Worm (Caenorhabditis elegans): ENCODE results near the gene C27C12.4.

The C27C12.4 gene

DNA sequence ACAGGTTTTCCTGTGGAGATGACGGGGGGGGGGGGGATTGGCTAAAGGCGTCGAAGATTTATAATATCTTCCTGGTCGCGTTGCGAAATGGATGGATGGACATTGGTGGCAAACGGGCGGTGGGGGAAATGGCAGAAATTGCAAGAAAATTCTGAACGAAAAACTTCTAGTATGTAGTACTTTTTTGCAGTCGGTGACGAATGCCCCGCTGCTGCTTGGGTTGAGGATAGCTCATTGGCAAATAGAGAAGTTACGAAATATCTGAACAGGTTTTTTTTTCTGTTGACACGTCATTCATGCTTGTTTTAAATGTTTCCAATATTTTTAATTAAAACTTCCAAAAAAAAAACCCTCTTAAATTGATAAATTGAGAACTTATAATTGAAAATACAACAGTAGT is 34.4 kb upstream of the C27C12.4 start:
- TF ChIP-seq mep-1 (tag; optimal IDR thresholded peaks at IDR 0.05) (no peak), elt-3 (tag; optimal IDR thresholded peaks at IDR 0.05) (no peak), nhr-237 (tag; optimal IDR thresholded peaks at IDR 0.05) (no peak), tbx-8 (GFP tag; optimal IDR thresholded peaks at IDR 0.05) (no peak), drap-1 (GFP tag; optimal IDR thresholded peaks at IDR 0.05) (no peak), nhr-2 (tag; optimal IDR thresholded peaks at IDR 0.05) (no peak), nhr-76 (tag; optimal IDR thresholded peaks at IDR 0.05) (no peak), lin-13 (tag; optimal IDR thresholded peaks at IDR 0.05) (no peak), pha-4 (tag; optimal IDR thresholded peaks at IDR 0.05) (no peak), ceh-83 (GFP tag; optimal IDR thresholded peaks at IDR 0.05) (no peak), zip-8 (tag; optimal IDR thresholded peaks at IDR 0.05) (no peak)

DNA sequence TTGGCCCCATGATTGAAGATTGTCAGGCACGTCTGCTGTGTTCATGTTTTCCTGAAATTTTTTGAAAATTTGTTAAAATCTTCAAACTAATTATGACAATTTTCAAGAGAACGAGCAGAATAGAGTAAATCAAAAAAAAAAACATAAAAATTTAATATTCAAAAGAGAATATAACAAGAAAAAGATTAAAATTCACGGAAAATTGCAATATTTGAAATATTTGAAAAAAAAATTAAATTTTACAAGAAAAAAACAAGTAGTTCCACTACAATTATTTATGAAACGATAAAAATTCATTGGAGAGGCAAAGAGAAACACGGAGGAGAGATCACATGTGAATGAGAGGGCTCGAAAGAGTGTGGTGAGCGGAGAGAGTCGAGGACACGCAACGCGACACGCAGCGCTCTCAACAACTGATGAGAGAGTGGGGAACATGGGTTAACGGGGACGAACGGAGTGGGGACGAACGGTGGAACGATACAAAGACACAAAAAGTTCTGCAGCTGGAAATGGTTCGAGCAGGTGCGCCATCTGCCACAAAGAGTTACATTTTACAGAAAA is 29.3 kb upstream of the C27C12.4 start, which contains the start of gene mbk-1:
mbk-1 (minus strand) TSS at position 51 of the 561 bp plus-strand sequence.
- no peak for TF ChIP-seq pha-4 (tag; optimal IDR thresholded peaks at IDR 0.05)
- peak; percentile 63 for TF ChIP-seq ces-1 (GFP tag; optimal IDR thresholded peaks at IDR 0.05)
- TF ChIP-seq lin-32 (GFP tag; optimal IDR thresholded peaks at IDR 0.05), result no peak
- TF ChIP-seq flh-1 (GFP tag; optimal IDR thresholded peaks at IDR 0.05), result no peak
- TF ChIP-seq mep-1 (tag; optimal IDR thresholded peaks at IDR 0.05), result peak; percentile 43
- no peak for TF ChIP-seq M03D4.4 (tag; optimal IDR thresholded peaks at IDR 0.05)
- TF ChIP-seq blmp-1 (tag; optimal IDR thresholded peaks at IDR 0.05), result no peak
- TF ChIP-seq nhr-76 (tag; optimal IDR thresholded peaks at IDR 0.05), result no peak
- TF ChIP-seq nhr-237 (tag; optimal IDR thresholded peaks at IDR 0.05), result peak; percentile 50
- peak; percentile 69 for TF ChIP-seq ceh-39 (tag; optimal IDR thresholded peaks at IDR 0.05)
- no peak for TF ChIP-seq ceh-83 (GFP tag; optimal IDR thresholded peaks at IDR 0.05)
- no peak for TF ChIP-seq ceh-43 (GFP tag; optimal IDR thresholded peaks at IDR 0.05)
- TF ChIP-seq ham-2 (GFP tag; optimal IDR thresholded peaks at IDR 0.05), result no peak
- TF ChIP-seq nhr-2 (tag; optimal IDR thresholded peaks at IDR 0.05), result peak; percentile 45
- TF ChIP-seq ztf-11 (tag; optimal IDR thresholded peaks at IDR 0.05), result no peak
- no peak for TF ChIP-seq lin-13 (tag; optimal IDR thresholded peaks at IDR 0.05)
- TF ChIP-seq bed-3 (GFP tag; optimal IDR thresholded peaks at IDR 0.05), result no peak
- TF ChIP-seq mab-5 (tag; optimal IDR thresholded peaks at IDR 0.05), result no peak
- no peak for TF ChIP-seq snpc-4 (tag; optimal IDR thresholded peaks at IDR 0.05)
- TF ChIP-seq zip-8 (tag; optimal IDR thresholded peaks at IDR 0.05), result no peak
- no peak for TF ChIP-seq nhr-28 (tag; optimal IDR thresholded peaks at IDR 0.05)
- no peak for TF ChIP-seq sem-2 (GFP tag; optimal IDR thresholded peaks at IDR 0.05)
- no peak for TF ChIP-seq cnd-1 (tag; optimal IDR thresholded peaks at IDR 0.05)
- TF ChIP-seq unc-39 (tag; optimal IDR thresholded peaks at IDR 0.05), result no peak
- peak; percentile 46 for TF ChIP-seq sptf-1 (tag; optimal IDR thresholded peaks at IDR 0.05)
- no peak for TF ChIP-seq nhr-12 (tag; optimal IDR thresholded peaks at IDR 0.05)
- TF ChIP-seq drap-1 (GFP tag; optimal IDR thresholded peaks at IDR 0.05), result no peak
- TF ChIP-seq unc-120 (tag; optimal IDR thresholded peaks at IDR 0.05; ENCODE audit: poor library complexity, severe bottlenecking), result no peak
- peak; percentile 78 for TF ChIP-seq hlh-1 (tag; optimal IDR thresholded peaks at IDR 0.05)
- TF ChIP-seq lsy-2 (tag; optimal IDR thresholded peaks at IDR 0.05), result peak; percentile 10
- peak; percentile 40 for TF ChIP-seq elt-3 (tag; optimal IDR thresholded peaks at IDR 0.05)
- peak; percentile 17 for TF ChIP-seq unc-62 (GFP tag; optimal IDR thresholded peaks at IDR 0.05)
- no peak for TF ChIP-seq mls-2 (tag; optimal IDR thresholded peaks at IDR 0.05)
- TF ChIP-seq elt-1 (tag; optimal IDR thresholded peaks at IDR 0.05; ENCODE audit: borderline replicate concordance, insufficient read depth), result no peak
- no peak for TF ChIP-seq tbx-8 (GFP tag; optimal IDR thresholded peaks at IDR 0.05)

DNA sequence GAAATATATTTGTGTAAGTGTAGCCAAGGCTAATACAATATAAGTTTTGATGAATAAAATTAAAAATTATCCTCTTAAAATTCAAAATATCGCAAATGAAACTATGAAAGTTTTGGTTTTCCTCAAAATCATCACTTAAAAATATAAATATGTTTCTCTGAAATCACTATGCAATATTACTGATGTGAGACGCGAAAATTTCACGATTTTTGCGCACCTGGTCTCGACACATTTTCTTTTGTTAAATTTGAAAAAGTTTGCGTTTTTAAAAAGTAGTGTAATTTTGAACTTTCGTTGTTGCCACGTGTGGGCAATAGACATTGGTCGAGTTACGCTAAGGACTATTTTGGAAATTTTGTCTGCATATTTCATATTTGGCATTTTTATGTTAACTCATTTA is 25.1 kb upstream of the C27C12.4 start:
- no peak for TF ChIP-seq flh-1 (GFP tag; optimal IDR thresholded peaks at IDR 0.05)
- no peak for TF ChIP-seq blmp-1 (tag; optimal IDR thresholded peaks at IDR 0.05)
- TF ChIP-seq nhr-12 (tag; optimal IDR thresholded peaks at IDR 0.05), result no peak
- TF ChIP-seq tbx-8 (GFP tag; optimal IDR thresholded peaks at IDR 0.05), result no peak
- no peak for TF ChIP-seq mep-1 (tag; optimal IDR thresholded peaks at IDR 0.05)
- TF ChIP-seq drap-1 (GFP tag; optimal IDR thresholded peaks at IDR 0.05), result no peak
- no peak for TF ChIP-seq ceh-43 (GFP tag; optimal IDR thresholded peaks at IDR 0.05)
- TF ChIP-seq ces-1 (GFP tag; optimal IDR thresholded peaks at IDR 0.05), result no peak
- TF ChIP-seq nhr-76 (tag; optimal IDR thresholded peaks at IDR 0.05), result no peak
- TF ChIP-seq unc-120 (tag; optimal IDR thresholded peaks at IDR 0.05; ENCODE audit: poor library complexity, severe bottlenecking), result no peak
- TF ChIP-seq pha-4 (tag; optimal IDR thresholded peaks at IDR 0.05), result no peak
- TF ChIP-seq elt-1 (tag; optimal IDR thresholded peaks at IDR 0.05; ENCODE audit: borderline replicate concordance, insufficient read depth), result no peak
- no peak for TF ChIP-seq unc-39 (tag; optimal IDR thresholded peaks at IDR 0.05)
- TF ChIP-seq mab-5 (tag; optimal IDR thresholded peaks at IDR 0.05), result no peak
- no peak for TF ChIP-seq elt-3 (tag; optimal IDR thresholded peaks at IDR 0.05)
- no peak for TF ChIP-seq nhr-28 (tag; optimal IDR thresholded peaks at IDR 0.05)
